Fruit fly (Drosophila melanogaster) whole organism, embryonic: ENCODE measurements around the gene CG13613.

Source experiments
- CG10543 ChIP-seq: fragments of 200-800 bp; sonication (Bioruptor generic); optimal IDR thresholded peaks from 3 replicates; lab custom pipeline; 2017; ENCODE audit warnings: missing biosample characterization, mild to moderate bottlenecking, missing genetic modification characterization, moderate library complexity
- CG10979 ChIP-seq: fragments of 200-800 bp; sonication (Bioruptor generic); optimal IDR thresholded peaks from 2 replicates; lab custom pipeline; 2018; ENCODE audit warnings: missing biosample characterization, mild to moderate bottlenecking, missing genetic modification characterization, moderate library complexity
- CG11723 ChIP-seq: fragments of 200-800 bp; sonication (Bioruptor generic); optimal IDR thresholded peaks from 2 replicates; lab custom pipeline; 2017; ENCODE audit warnings: missing biosample characterization, mild to moderate bottlenecking, missing genetic modification characterization
- CG12236 ChIP-seq: fragments of 200-800 bp; sonication (Bioruptor generic); optimal IDR thresholded peaks from 2 replicates; lab custom pipeline; 2016; ENCODE audit warnings: missing biosample characterization, missing genetic modification characterization
- CG13424 ChIP-seq: fragments of 200-800 bp; sonication (Bioruptor generic); optimal IDR thresholded peaks from 2 replicates; lab custom pipeline; 2019; ENCODE audit warnings: missing biosample characterization, mild to moderate bottlenecking, missing genetic modification characterization, moderate library complexity
- CG14014 ChIP-seq: fragments of 200-800 bp; sonication (Bioruptor generic); IDR thresholded peaks from 2 replicates; pipeline ENCODE4 v1.3.6; 2022; ENCODE audit warnings: missing biosample characterization, missing genetic modification characterization
- CG14050 ChIP-seq: fragments of 200-800 bp; sonication (Bioruptor generic); IDR thresholded peaks from 3 replicates; pipeline ENCODE4 v1.3.6; 2022; ENCODE audit warnings: missing biosample characterization, missing genetic modification characterization
- CG14860 ChIP-seq: fragments of 200-800 bp; sonication (Bioruptor generic); IDR thresholded peaks from 3 replicates; pipeline ENCODE4 v1.3.6; 2022; ENCODE audit warnings: missing biosample characterization, missing genetic modification characterization; ENCODE audit not compliant: partially characterized antibody
- CG1647 ChIP-seq: fragments of 200-800 bp; sonication (Bioruptor generic); optimal IDR thresholded peaks from 3 replicates; lab custom pipeline; 2016; ENCODE audit warnings: missing biosample characterization, missing genetic modification characterization
- CG17361 ChIP-seq: fragments of 200-800 bp; sonication (Bioruptor generic); IDR thresholded peaks from 3 replicates; pipeline ENCODE4 v1.3.6; 2022; ENCODE audit warnings: missing biosample characterization, missing genetic modification characterization
- CG31224 ChIP-seq: fragments of 200-800 bp; sonication (Bioruptor generic); IDR thresholded peaks from 2 replicates; pipeline ENCODE4 v1.3.6; 2022; ENCODE audit warnings: missing biosample characterization, missing genetic modification characterization
- CG31388 ChIP-seq: fragments of 200-800 bp; sonication (Bioruptor generic); optimal IDR thresholded peaks from 2 replicates; lab custom pipeline; 2016; ENCODE audit warnings: missing biosample characterization, missing genetic modification characterization
- CG7786 ChIP-seq: fragments of 200-800 bp; sonication (Bioruptor generic); optimal IDR thresholded peaks from 2 replicates; lab custom pipeline; 2016; ENCODE audit warnings: missing biosample characterization, missing genetic modification characterization
- CG7839 ChIP-seq: fragments of 200-800 bp; sonication (Bioruptor generic); optimal IDR thresholded peaks from 3 replicates; lab custom pipeline; 2018; ENCODE audit warnings: missing biosample characterization, mild to moderate bottlenecking, missing genetic modification characterization, moderate library complexity
- CG8281 ChIP-seq: fragments of 200-800 bp; sonication (Bioruptor generic); optimal IDR thresholded peaks from 2 replicates; lab custom pipeline; 2018; ENCODE audit warnings: missing biosample characterization, mild to moderate bottlenecking, missing genetic modification characterization, moderate library complexity
- CG9215 ChIP-seq: fragments of 200-800 bp; sonication (Bioruptor generic); IDR thresholded peaks from 2 replicates; pipeline ENCODE4 v1.3.6; 2022; ENCODE audit warnings: missing biosample characterization, missing genetic modification characterization
- CTCF ChIP-seq: fragments of 200-800 bp; sonication (Bioruptor generic); optimal IDR thresholded peaks from 2 replicates; lab custom pipeline; 2017; ENCODE audit warnings: missing biosample characterization, mild to moderate bottlenecking, missing genetic modification characterization, moderate library complexity
- Dref ChIP-seq: fragments of 200-800 bp; sonication (Bioruptor generic); IDR thresholded peaks from 2 replicates; pipeline ENCODE4 v1.3.6; 2022; ENCODE audit warnings: missing biosample characterization, missing genetic modification characterization
- E2f1 ChIP-seq: fragments of 200-800 bp; sonication (Bioruptor generic); IDR thresholded peaks from 2 replicates; pipeline ENCODE4 v1.3.6; 2022; ENCODE audit warnings: missing biosample characterization, missing genetic modification characterization
- MESR4 ChIP-seq: fragments of 200-800 bp; sonication (Bioruptor generic); optimal IDR thresholded peaks from 2 replicates; lab custom pipeline; 2018; ENCODE audit warnings: missing biosample characterization, mild to moderate bottlenecking, missing genetic modification characterization, moderate library complexity
- Max ChIP-seq: fragments of 200-800 bp; sonication (Bioruptor generic); optimal IDR thresholded peaks from 2 replicates; lab custom pipeline; 2016; ENCODE audit warnings: missing biosample characterization, mild to moderate bottlenecking, missing genetic modification characterization
- Optix ChIP-seq: fragments of 200-800 bp; sonication (Bioruptor generic); IDR thresholded peaks from 3 replicates; pipeline ENCODE4 v1.3.6; 2022; ENCODE audit warnings: missing biosample characterization, missing genetic modification characterization
- PHDP ChIP-seq: fragments of 200-800 bp; sonication (Bioruptor generic); optimal IDR thresholded peaks from 3 replicates; lab custom pipeline; 2018; ENCODE audit warnings: missing biosample characterization, mild to moderate bottlenecking, missing genetic modification characterization, moderate library complexity
- Sox100B ChIP-seq: fragments of 200-800 bp; sonication (Bioruptor generic); optimal IDR thresholded peaks from 3 replicates; lab custom pipeline; 2018; ENCODE audit warnings: missing biosample characterization, mild to moderate bottlenecking, missing genetic modification characterization
- Tbp ChIP-seq: fragments of >200 bp; optimal IDR thresholded peaks from 2 replicates; lab custom pipeline; 2018; ENCODE audit warnings: missing biosample characterization, missing genetic modification characterization
- Vsx1 ChIP-seq: fragments of 200-800 bp; sonication (Bioruptor generic); optimal IDR thresholded peaks from 2 replicates; lab custom pipeline; 2017; ENCODE audit warnings: missing biosample characterization, mild to moderate bottlenecking, missing genetic modification characterization, missing genetic modification reagents
- YL-1 ChIP-seq: fragments of 200-800 bp; sonication (Bioruptor generic); optimal IDR thresholded peaks from 3 replicates; lab custom pipeline; 2017; ENCODE audit warnings: missing biosample characterization, mild to moderate bottlenecking, missing genetic modification characterization
- ase ChIP-seq: fragments of 200-800 bp; sonication (Bioruptor generic); IDR thresholded peaks from 3 replicates; pipeline ENCODE4 v1.3.6; 2022; ENCODE audit warnings: missing biosample characterization, missing genetic modification characterization
- cas ChIP-seq: fragments of 200-800 bp; sonication (Bioruptor generic); IDR thresholded peaks from 2 replicates; pipeline ENCODE4 v1.3.6; 2022; ENCODE audit warnings: missing biosample characterization, missing genetic modification characterization
- cato ChIP-seq: fragments of 200-800 bp; sonication (Bioruptor generic); optimal IDR thresholded peaks from 2 replicates; lab custom pipeline; 2016; ENCODE audit warnings: missing biosample characterization, missing genetic modification characterization, borderline replicate concordance
- crc ChIP-seq: fragments of 200-800 bp; sonication (Bioruptor generic); optimal IDR thresholded peaks from 2 replicates; lab custom pipeline; 2016; ENCODE audit warnings: missing biosample characterization, missing genetic modification characterization
- crol ChIP-seq: fragments of 200-800 bp; sonication (Bioruptor generic); IDR thresholded peaks from 2 replicates; pipeline ENCODE4 v1.3.6; 2022; ENCODE audit warnings: missing biosample characterization, missing genetic modification characterization
- disco-r ChIP-seq: fragments of 200-800 bp; sonication (Bioruptor generic); optimal IDR thresholded peaks from 2 replicates; lab custom pipeline; 2016; ENCODE audit warnings: missing biosample characterization, missing genetic modification characterization
- dmrt99B ChIP-seq: fragments of 200-800 bp; sonication (Bioruptor generic); optimal IDR thresholded peaks from 2 replicates; lab custom pipeline; 2018; ENCODE audit warnings: missing biosample characterization, mild to moderate bottlenecking, missing genetic modification characterization, moderate library complexity
- gt ChIP-seq: fragments of 200-800 bp; sonication (Bioruptor generic); IDR thresholded peaks from 2 replicates; pipeline ENCODE4 v1.3.6; 2022; ENCODE audit warnings: missing biosample characterization, missing genetic modification characterization
- ken ChIP-seq: fragments of 200-800 bp; sonication (Bioruptor generic); IDR thresholded peaks from 3 replicates; pipeline ENCODE4 v1.3.6; 2022; ENCODE audit warnings: missing biosample characterization, missing genetic modification characterization
- lbe ChIP-seq: fragments of 200-800 bp; sonication (Bioruptor generic); optimal IDR thresholded peaks from 2 replicates; lab custom pipeline; 2016; ENCODE audit warnings: missing biosample characterization, mild to moderate bottlenecking, missing genetic modification characterization
- mld ChIP-seq: fragments of 200-800 bp; sonication (Bioruptor generic); IDR thresholded peaks from 3 replicates; pipeline ENCODE4 v1.3.6; 2022; ENCODE audit warnings: missing biosample characterization, missing genetic modification characterization; ENCODE audit not compliant: partially characterized antibody
- run ChIP-seq: fragments of 200-800 bp; sonication (Bioruptor generic); optimal IDR thresholded peaks from 3 replicates; lab custom pipeline; 2018; ENCODE audit warnings: missing biosample characterization, mild to moderate bottlenecking, missing genetic modification characterization
- schlank ChIP-seq: fragments of 200-800 bp; sonication (Bioruptor generic); optimal IDR thresholded peaks from 2 replicates; lab custom pipeline; 2018; ENCODE audit warnings: missing biosample characterization, mild to moderate bottlenecking, missing genetic modification characterization
- scrt ChIP-seq: fragments of 200-800 bp; sonication (Bioruptor generic); optimal IDR thresholded peaks from 2 replicates; lab custom pipeline; 2018; ENCODE audit warnings: missing biosample characterization, mild to moderate bottlenecking, missing genetic modification characterization, moderate library complexity
- ssp ChIP-seq: fragments of 200-800 bp; sonication (Bioruptor generic); IDR thresholded peaks from 2 replicates; pipeline ENCODE4 v1.3.6; 2022; ENCODE audit warnings: missing biosample characterization, missing genetic modification characterization
- tap ChIP-seq: fragments of 200-800 bp; optimal IDR thresholded peaks from 3 replicates; lab custom pipeline; 2019; ENCODE audit warnings: missing biosample characterization, mild to moderate bottlenecking, missing genetic modification characterization, moderate library complexity
- tio ChIP-seq: fragments of 200-800 bp; sonication (Bioruptor generic); optimal IDR thresholded peaks from 2 replicates; lab custom pipeline; 2017; ENCODE audit warnings: missing biosample characterization, missing genetic modification characterization, inconsistent platforms
- tna ChIP-seq: fragments of 200-800 bp; sonication (Bioruptor generic); IDR thresholded peaks from 2 replicates; pipeline ENCODE4 v1.3.6; 2022; ENCODE audit warnings: missing biosample characterization, missing genetic modification characterization; ENCODE audit not compliant: partially characterized antibody
- toy ChIP-seq: fragments of 200-800 bp; sonication (Bioruptor generic); IDR thresholded peaks from 2 replicates; pipeline ENCODE4 v1.3.6; 2022; ENCODE audit warnings: missing biosample characterization, missing genetic modification characterization
- wor ChIP-seq: fragments of 200-800 bp; sonication (Bioruptor generic); IDR thresholded peaks from 2 replicates; pipeline ENCODE4 v1.3.6; 2022; ENCODE audit warnings: missing biosample characterization, missing genetic modification characterization
- yki ChIP-seq: fragments of >200 bp; optimal IDR thresholded peaks from 3 replicates; lab custom pipeline; 2018

Gene CG13613

dm6 chr3R:24364880-24365604 is at the start of gene CG13613, which contains the start of gene CG17784:
Gene CG13613, plus strand, starts transcription at chr3R:24365554.
Gene CG17784, minus strand, starts transcription at chr3R:24364980.
- TF ChIP-seq ase (GFP tag; lab: Robert Waterston, UW) (no peak), tap (tag; lab: Kevin White, UChicago) (no peak), toy (GFP tag; lab: Robert Waterston, UW) (no peak), gt (GFP tag; lab: Robert Waterston, UW) (no peak), cato (GFP tag; lab: Kevin White, UChicago) (no peak), CG17361 (GFP tag; lab: Robert Waterston, UW) (no peak), Tbp (GFP tag; lab: Kevin White, UChicago) (no peak), E2f1 (GFP tag; lab: Robert Waterston, UW) (no peak), scrt (no peak), CG7839 (tag; lab: Kevin White, UChicago) (no peak), CG11723 (GFP tag; lab: Kevin White, UChicago) (no peak), ken (no peak), cas (GFP tag; lab: Robert Waterston, UW) (no peak), Dref (no peak)

- TF ChIP-seq tna (GFP tag; lab: Robert Waterston, UW), result no peak
- TF ChIP-seq CG7786 (GFP tag; lab: Kevin White, UChicago), result no peak
- peak; percentile 13 for TF ChIP-seq CG10979 (tag; lab: Kevin White, UChicago)
- no peak for TF ChIP-seq CG14050
- no peak for TF ChIP-seq lbe (GFP tag; lab: Kevin White, UChicago)
- no peak for TF ChIP-seq yki
- no peak for TF ChIP-seq CG8281 (tag; lab: Kevin White, UChicago)
- TF ChIP-seq disco-r (GFP tag; lab: Kevin White, UChicago), result no peak
- no peak for TF ChIP-seq CG12236 (GFP tag; lab: Kevin White, UChicago)
- TF ChIP-seq PHDP (tag; lab: Kevin White, UChicago), result no peak
- no peak for TF ChIP-seq schlank
- no peak for TF ChIP-seq crol (GFP tag; lab: Robert Waterston, UW)
- peak; percentile 37 for TF ChIP-seq YL-1 (GFP tag; lab: Kevin White, UChicago)
- no peak; the same call in 1 of the 2 replicates for TF ChIP-seq CG9215
- no peak for TF ChIP-seq CG1647
- TF ChIP-seq CG14014 (GFP tag; lab: Robert Waterston, UW), result peak; percentile 51; the same call in 1 of the 2 replicates
- TF ChIP-seq tio (GFP tag; lab: Kevin White, UChicago), result no peak
- peak; percentile 60; the same call in 1 of the 3 replicates for TF ChIP-seq mld (GFP tag; lab: Robert Waterston, UW)
- no peak for TF ChIP-seq wor (GFP tag; lab: Robert Waterston, UW)
- no peak for TF ChIP-seq run (tag; lab: Kevin White, UChicago)
- TF ChIP-seq ssp (GFP tag; lab: Robert Waterston, UW), result 0 out of 2 replicates have a peak, but pooled peaks have one; percentile 17
- TF ChIP-seq CG31388 (GFP tag; lab: Kevin White, UChicago), result no peak
- TF ChIP-seq CG13424 (tag; lab: Kevin White, UChicago), result peak; percentile 57
- no peak for TF ChIP-seq Sox100B
- peak; percentile 79 for TF ChIP-seq MESR4
- TF ChIP-seq dmrt99B (tag; lab: Kevin White, UChicago), result no peak
- TF ChIP-seq CG10543 (GFP tag; lab: Kevin White, UChicago), result peak; percentile 38
- peak; percentile 45 for TF ChIP-seq Max (GFP tag; lab: Kevin White, UChicago)
- TF ChIP-seq CG14860 (GFP tag; lab: Robert Waterston, UW), result peak; percentile 42; the same call in 2 of the 3 replicates
- TF ChIP-seq CTCF (GFP tag; lab: Kevin White, UChicago), result no peak
- TF ChIP-seq crc (GFP tag; lab: Kevin White, UChicago), result no peak
- no peak for TF ChIP-seq CG31224
- no peak for TF ChIP-seq Optix (GFP tag; lab: Robert Waterston, UW)
- no peak for TF ChIP-seq Vsx1 (GFP tag; lab: Kevin White, UChicago)
Observed at dm6 chr3R:24318217-24319082, 46.9 kb upstream of the CG13613 start, which contains the start of the genes Nab2 and BRWD3. Gene Nab2, minus strand, starts transcription at chr3R:24318419. Gene BRWD3, plus strand, starts transcription at chr3R:24319000.
